Worm (Caenorhabditis elegans) whole organism, late embryonic: ENCODE results near the gene natc-2.

Experiments
- C08G9.2 ChIP-seq: sonication (generic microtip); optimal IDR thresholded peaks from 2 replicates; lab custom pipeline; 2016; ENCODE audit warnings: mild to moderate bottlenecking, missing genetic modification characterization, moderate library complexity, missing compliant biosample characterization
- C38D4.7 ChIP-seq: fragments of 200-800 bp; sonication (Bioruptor generic); optimal IDR thresholded peaks from 2 replicates; lab custom pipeline; 2018; ENCODE audit warnings: mild to moderate bottlenecking, missing genetic modification characterization, moderate library complexity, missing compliant biosample characterization
- F13H6.1 ChIP-seq: sonication (generic microtip); optimal IDR thresholded peaks from 2 replicates; lab custom pipeline; 2016; ENCODE audit warnings: missing genetic modification characterization, missing compliant biosample characterization
- K09A11.1 ChIP-seq: sonication (generic microtip); optimal IDR thresholded peaks from 2 replicates; lab custom pipeline; 2017; ENCODE audit warnings: antibody characterized with exemption, mild to moderate bottlenecking, missing genetic modification characterization, missing compliant biosample characterization; ENCODE audit not compliant: insufficient read depth
- T23F11.4 ChIP-seq: fragments of 200-800 bp; sonication (Bioruptor generic); optimal IDR thresholded peaks from 2 replicates; lab custom pipeline; 2018; ENCODE audit warnings: mild to moderate bottlenecking, missing genetic modification characterization, missing compliant biosample characterization
- Y22D7AL.16 ChIP-seq: sonication (generic microtip); optimal IDR thresholded peaks from 2 replicates; lab custom pipeline; 2016; ENCODE audit warnings: missing genetic modification characterization, missing compliant biosample characterization
- ceh-19 ChIP-seq: fragments of 200-800 bp; sonication (Bioruptor generic); optimal IDR thresholded peaks from 2 replicates; lab custom pipeline; 2018; ENCODE audit warnings: mild to moderate bottlenecking, missing genetic modification characterization, missing compliant biosample characterization
- ceh-2 ChIP-seq: sonication (generic microtip); optimal IDR thresholded peaks from 2 replicates; lab custom pipeline; 2016; ENCODE audit warnings: missing genotype, missing genetic modification characterization, missing compliant biosample characterization
- ceh-24 ChIP-seq: sonication (generic microtip); optimal IDR thresholded peaks from 2 replicates; lab custom pipeline; 2016; ENCODE audit warnings: mild to moderate bottlenecking, missing genetic modification characterization, missing compliant biosample characterization
- ceh-34 ChIP-seq: sonication (generic microtip); optimal IDR thresholded peaks from 2 replicates; lab custom pipeline; 2016; ENCODE audit warnings: mild to moderate bottlenecking, missing genetic modification characterization, missing compliant biosample characterization
- dmd-4 ChIP-seq: sonication (generic microtip); optimal IDR thresholded peaks from 2 replicates; lab custom pipeline; 2016; ENCODE audit warnings: borderline replicate concordance, missing genetic modification characterization, missing compliant biosample characterization
- dve-1 ChIP-seq: sonication (generic microtip); optimal IDR thresholded peaks from 2 replicates; lab custom pipeline; 2017; ENCODE audit warnings: antibody characterized with exemption, mild to moderate bottlenecking, missing genetic modification characterization, missing compliant biosample characterization
- elt-2 ChIP-seq: sonication (generic microtip); optimal IDR thresholded peaks from 2 replicates; lab custom pipeline; 2016; ENCODE audit warnings: missing genetic modification reagents, missing genetic modification characterization, missing compliant biosample characterization
- ets-4 ChIP-seq: sonication (generic microtip); optimal IDR thresholded peaks from 2 replicates; lab custom pipeline; 2016; ENCODE audit warnings: missing genetic modification characterization, missing compliant biosample characterization
- eyg-1 ChIP-seq: sonication (generic microtip); optimal IDR thresholded peaks from 2 replicates; lab custom pipeline; 2016; ENCODE audit warnings: missing genotype, missing genetic modification characterization, missing compliant biosample characterization
- fax-1 ChIP-seq: sonication (generic microtip); optimal IDR thresholded peaks from 2 replicates; lab custom pipeline; 2016; ENCODE audit warnings: missing genotype, missing genetic modification characterization, missing compliant biosample characterization
- fkh-6 ChIP-seq: sonication (generic microtip); optimal IDR thresholded peaks from 2 replicates; lab custom pipeline; 2016; ENCODE audit warnings: missing genetic modification characterization, missing compliant biosample characterization
- gmeb-2 ChIP-seq: sonication (generic microtip); optimal IDR thresholded peaks from 2 replicates; lab custom pipeline; 2016; ENCODE audit warnings: missing genetic modification characterization, inconsistent platforms, missing compliant biosample characterization
- hlh-15 ChIP-seq: sonication (generic microtip); optimal IDR thresholded peaks from 2 replicates; lab custom pipeline; 2016; ENCODE audit warnings: missing genetic modification characterization, missing compliant biosample characterization
- hlh-6 ChIP-seq: sonication (generic microtip); optimal IDR thresholded peaks from 2 replicates; lab custom pipeline; 2016; ENCODE audit warnings: missing genotype, missing genetic modification characterization, missing compliant biosample characterization
- hlh-8 ChIP-seq: sonication (generic microtip); optimal IDR thresholded peaks from 2 replicates; lab custom pipeline; 2016; ENCODE audit warnings: missing genotype, missing genetic modification characterization, missing compliant biosample characterization
- nfya-1 ChIP-seq: sonication (generic microtip); optimal IDR thresholded peaks from 2 replicates; lab custom pipeline; 2017; ENCODE audit warnings: missing genetic modification characterization, mild to moderate bottlenecking, missing compliant biosample characterization, antibody characterized with exemption, moderate library complexity
- nhr-11 ChIP-seq: fragments of 150-350 bp; optimal IDR thresholded peaks from 2 replicates; lab custom pipeline; 2014; ENCODE audit warnings: missing biosample characterization, missing genetic modification characterization
- odd-2 ChIP-seq: sonication (generic microtip); optimal IDR thresholded peaks from 2 replicates; lab custom pipeline; 2017; ENCODE audit warnings: antibody characterized with exemption, mild to moderate bottlenecking, missing genetic modification characterization, missing compliant biosample characterization
- pat-9 ChIP-seq: fragments of 200-800 bp; sonication (Bioruptor generic); optimal IDR thresholded peaks from 2 replicates; lab custom pipeline; 2018; ENCODE audit warnings: mild to moderate bottlenecking, missing genetic modification characterization, moderate library complexity, missing compliant biosample characterization
- pax-1 ChIP-seq: fragments of 150-350 bp; optimal IDR thresholded peaks from 2 replicates; lab custom pipeline; 2014; ENCODE audit warnings: missing biosample characterization, missing genetic modification characterization
- pqm-1 ChIP-seq: sonication (generic microtip); optimal IDR thresholded peaks from 2 replicates; lab custom pipeline; 2016; ENCODE audit warnings: missing genetic modification characterization, missing compliant biosample characterization
- sdc-2 ChIP-seq: sonication (generic microtip); optimal IDR thresholded peaks from 2 replicates; lab custom pipeline; 2016; ENCODE audit warnings: missing genotype, missing genetic modification characterization, missing compliant biosample characterization
- sox-2 ChIP-seq: fragments of 200-800 bp; sonication (Bioruptor generic); IDR thresholded peaks from 2 replicates; pipeline ENCODE4 v1.3.6; 2022; ENCODE audit warnings: missing genetic modification reagents, missing genetic modification characterization, missing compliant biosample characterization
- sox-4 ChIP-seq: sonication (generic microtip); optimal IDR thresholded peaks from 2 replicates; lab custom pipeline; 2017; ENCODE audit warnings: mild to moderate bottlenecking, missing genetic modification characterization, inconsistent platforms, missing compliant biosample characterization
- syd-9 ChIP-seq: sonication (generic microtip); optimal IDR thresholded peaks from 2 replicates; lab custom pipeline; 2016; ENCODE audit warnings: mild to moderate bottlenecking, missing genetic modification characterization, moderate library complexity, missing compliant biosample characterization
- tbx-2 ChIP-seq: sonication (generic microtip); optimal IDR thresholded peaks from 2 replicates; lab custom pipeline; 2016; ENCODE audit warnings: missing genetic modification characterization, missing compliant biosample characterization
- tbx-7 ChIP-seq: sonication (generic microtip); optimal IDR thresholded peaks from 2 replicates; lab custom pipeline; 2016; ENCODE audit warnings: missing genotype, missing genetic modification characterization, missing compliant biosample characterization
- ttx-3 ChIP-seq: sonication (generic microtip); optimal IDR thresholded peaks from 2 replicates; lab custom pipeline; 2016; ENCODE audit warnings: missing genetic modification reagents, missing genetic modification characterization, missing compliant biosample characterization
- unc-3 ChIP-seq, 2 experiments: fragments of 200-800 bp in 1 of 2; sonication (Bioruptor generic) in 1 of 2; sonication (generic microtip) in 1 of 2; conservative IDR thresholded peaks in 1 of 2; optimal IDR thresholded peaks in 1 of 2; 2 replicates each; pipeline versions ENCODE4 v1.3.6 to Lab custom; 2016 to 2022; ENCODE audit warnings: missing compliant biosample characterization in 2 of 2, missing genetic modification characterization in 2 of 2, missing genetic modification reagents in 1 of 2
- unc-55 ChIP-seq: sonication (generic microtip); optimal IDR thresholded peaks from 2 replicates; lab custom pipeline; 2017; ENCODE audit warnings: missing biosample characterization, missing genetic modification reagents, missing genetic modification characterization
- unc-86 ChIP-seq: sonication (generic microtip); optimal IDR thresholded peaks from 2 replicates; lab custom pipeline; 2016; ENCODE audit warnings: missing genetic modification characterization, missing compliant biosample characterization
- zip-5 ChIP-seq: sonication (generic microtip); optimal IDR thresholded peaks from 2 replicates; lab custom pipeline; 2016; ENCODE audit warnings: missing genetic modification characterization, missing compliant biosample characterization
- ztf-16 ChIP-seq: sonication (generic microtip); optimal IDR thresholded peaks from 2 replicates; lab custom pipeline; 2017; ENCODE audit warnings: missing genetic modification characterization, missing compliant biosample characterization

Gene natc-2

DNA sequence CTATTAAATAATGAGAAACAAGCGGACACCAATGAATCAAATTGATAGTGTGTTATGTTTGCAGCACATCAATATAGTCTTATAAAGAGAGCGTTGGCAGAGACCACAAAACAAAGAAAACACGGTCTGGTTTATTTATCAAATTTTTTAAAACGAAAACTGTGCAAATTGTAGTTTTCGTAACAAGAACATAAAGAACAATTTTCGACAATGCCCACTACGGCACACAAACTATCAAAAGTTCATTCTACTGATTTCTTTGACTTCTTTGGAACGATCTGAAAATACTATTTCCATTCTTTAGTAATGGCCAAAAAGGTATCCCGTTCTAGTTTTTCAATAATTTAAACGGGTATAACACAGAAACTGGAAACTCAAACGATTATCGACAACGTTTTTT is 36.8 kb upstream of the natc-2 start, which contains the start of gene cest-35.2:
cest-35.2 (minus strand) TSS at position 101 of the 400 bp plus-strand sequence.
- no peak for TF ChIP-seq hlh-8
- TF ChIP-seq eyg-1 (tag; lab: Kevin White, UChicago), result no peak
- no peak for TF ChIP-seq T23F11.4 (GFP tag; lab: Kevin White, UChicago)
- TF ChIP-seq sox-4 (tag; lab: Kevin White, UChicago), result no peak
- TF ChIP-seq ttx-3 (tag; lab: Kevin White, UChicago), result no peak
- TF ChIP-seq dve-1 (tag; lab: Kevin White, UChicago), result no peak
- no peak for TF ChIP-seq zip-5 (tag; lab: Kevin White, UChicago)
- TF ChIP-seq pat-9, result no peak

DNA sequence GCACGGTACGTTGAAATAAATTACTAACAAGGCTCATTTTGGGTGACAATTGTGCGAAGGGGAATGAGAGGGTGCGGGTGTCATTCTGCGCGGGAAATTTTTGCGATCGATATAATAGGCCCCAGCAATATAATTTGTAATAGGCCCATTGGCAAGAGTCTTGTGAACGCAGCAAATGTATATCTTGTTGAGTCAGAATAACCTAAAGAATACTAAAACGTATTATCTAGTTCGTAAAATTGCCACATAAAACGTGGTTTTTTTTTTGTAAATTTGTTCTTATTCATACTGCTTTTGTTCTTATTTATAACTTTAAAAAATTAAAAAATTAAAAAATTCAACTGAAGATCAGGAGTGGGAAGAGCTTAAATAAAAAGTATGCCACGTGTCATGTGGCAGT is 34.5 kb upstream of the natc-2 start, which contains the start of gene C52A10.3:
C52A10.3 (minus strand) TSS at position 101 of the 400 bp plus-strand sequence.
- TF ChIP-seq pqm-1 (tag; lab: Kevin White, UChicago), result no peak
- TF ChIP-seq ztf-16 (tag; lab: Kevin White, UChicago), result no peak
- no peak for TF ChIP-seq C38D4.7 (GFP tag; lab: Kevin White, UChicago)
- no peak for TF ChIP-seq ceh-34
- no peak for TF ChIP-seq hlh-8
- no peak for TF ChIP-seq pat-9
- TF ChIP-seq odd-2, result no peak
- no peak for TF ChIP-seq unc-3 (GFP tag; conservative IDR thresholded peaks at IDR 0.05; lab: Robert Waterston, UW)
- TF ChIP-seq unc-3 (tag; optimal IDR thresholded peaks at IDR 0.05; lab: Kevin White, UChicago), result no peak
- TF ChIP-seq fkh-6 (tag; lab: Kevin White, UChicago), result no peak
- no peak for TF ChIP-seq hlh-6

- TF ChIP-seq fax-1 (tag; lab: Kevin White, UChicago) (no peak), sdc-2 (tag; lab: Kevin White, UChicago) (no peak), unc-86 (tag; lab: Kevin White, UChicago) (no peak), eyg-1 (tag; lab: Kevin White, UChicago) (no peak), dmd-4 (tag; lab: Kevin White, UChicago) (no peak), gmeb-2 (tag; lab: Kevin White, UChicago) (no peak), hlh-15 (tag; lab: Kevin White, UChicago) (no peak), ceh-19 (no peak)
These were observed 34.0 kb upstream of the natc-2 start, which contains the start of gene B0238.15 for ce11 chrV:5239903-5240302. Gene B0238.15, plus strand, starts transcription at chrV:5240203.

- TF ChIP-seq ceh-24 (tag; lab: Kevin White, UChicago), result no peak
- no peak for TF ChIP-seq gmeb-2 (tag; lab: Kevin White, UChicago)
- no peak for TF ChIP-seq F13H6.1 (tag; lab: Kevin White, UChicago)
- TF ChIP-seq unc-55, result no peak
- TF ChIP-seq Y22D7AL.16 (tag; lab: Kevin White, UChicago), result no peak
- no peak for TF ChIP-seq syd-9 (tag; lab: Kevin White, UChicago)
- no peak for TF ChIP-seq tbx-2 (tag; lab: Kevin White, UChicago)
- no peak for TF ChIP-seq hlh-6
- no peak for TF ChIP-seq zip-5 (tag; lab: Kevin White, UChicago)
- no peak for TF ChIP-seq T23F11.4 (GFP tag; lab: Kevin White, UChicago)
- no peak for TF ChIP-seq ceh-2 (tag; lab: Kevin White, UChicago)
- TF ChIP-seq unc-3 (GFP tag; conservative IDR thresholded peaks at IDR 0.05; lab: Robert Waterston, UW), result no peak
- TF ChIP-seq unc-3 (tag; optimal IDR thresholded peaks at IDR 0.05; lab: Kevin White, UChicago), result no peak
- TF ChIP-seq ttx-3 (tag; lab: Kevin White, UChicago), result no peak
- TF ChIP-seq ceh-34, result no peak
- TF ChIP-seq K09A11.1, result no peak
- no peak for TF ChIP-seq pat-9
- no peak for TF ChIP-seq nfya-1
- TF ChIP-seq ztf-16 (tag; lab: Kevin White, UChicago), result no peak
- TF ChIP-seq, all 69 proteins: peak for 0
These were observed 30.8 kb upstream of the natc-2 start, which contains the start of gene cest-35.1 for ce11 chrV:5243036-5243435. Gene cest-35.1, minus strand, starts transcription at chrV:5243136.

DNA sequence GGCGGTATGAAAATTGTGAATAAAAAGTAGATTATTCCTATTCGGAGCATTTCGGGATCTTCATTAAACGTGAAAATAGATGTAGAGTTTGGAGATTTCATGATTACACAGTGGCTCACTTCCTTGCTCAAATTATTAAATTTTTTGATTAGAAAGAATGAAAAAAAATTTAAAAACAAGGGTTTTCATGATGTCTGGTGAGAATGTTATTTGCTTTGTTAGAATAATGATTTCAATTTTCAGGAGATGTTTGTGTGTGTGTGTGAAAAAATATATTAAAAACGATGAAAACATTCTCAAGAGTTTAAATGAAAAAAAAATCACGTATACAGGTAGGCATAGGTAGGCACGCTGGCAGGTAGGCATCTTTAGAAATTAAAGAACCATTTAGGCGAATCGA is 21.9 kb upstream of the natc-2 start, which contains the start of gene srt-68:
srt-68 (minus strand) TSS at position 101 of the 400 bp plus-strand sequence.
- TF ChIP-seq hlh-15 (tag; lab: Kevin White, UChicago) (no peak), odd-2 (no peak), nhr-11 (tag; lab: Kevin White, UChicago) (no peak), tbx-7 (tag; lab: Kevin White, UChicago) (no peak), K09A11.1 (no peak), eyg-1 (tag; lab: Kevin White, UChicago) (no peak), ets-4 (tag; lab: Kevin White, UChicago) (no peak), sox-2 (GFP tag; lab: Robert Waterston, UW) (no peak), elt-2 (tag; lab: Kevin White, UChicago) (no peak), unc-86 (tag; lab: Kevin White, UChicago) (no peak), C08G9.2 (tag; lab: Kevin White, UChicago) (no peak), ttx-3 (tag; lab: Kevin White, UChicago) (no peak), dve-1 (tag; lab: Kevin White, UChicago) (no peak), unc-3 (GFP tag; conservative IDR thresholded peaks at IDR 0.05; lab: Robert Waterston, UW) (no peak), unc-3 (tag; optimal IDR thresholded peaks at IDR 0.05; lab: Kevin White, UChicago) (no peak), pax-1 (no peak), ceh-2 (tag; lab: Kevin White, UChicago) (no peak)
